Worm (Caenorhabditis elegans): Measurements from ENCODE around the gene Y69E1A.8.

Gene Y69E1A.8

DNA sequence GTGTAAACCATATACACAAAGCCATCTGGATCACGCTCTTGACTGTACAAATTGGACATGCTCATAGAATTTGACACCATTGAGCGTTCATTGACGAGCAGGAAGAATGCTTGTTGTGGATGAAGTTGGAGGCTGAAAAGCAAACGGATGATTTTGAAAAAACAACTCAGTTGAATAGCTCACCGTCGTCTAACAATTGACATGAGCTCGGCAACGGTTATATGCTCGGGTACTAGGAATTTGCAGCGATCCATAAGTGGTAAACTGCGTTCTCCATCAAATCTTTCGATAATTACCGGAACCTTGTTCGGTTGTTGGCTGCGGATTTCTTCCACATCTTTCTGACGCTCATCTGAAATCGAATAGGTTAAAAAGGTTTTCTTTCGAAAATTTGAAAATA, 31.6 kb upstream of the Y69E1A.8 start:
- TF ChIP-seq ceh-16 (tag; optimal IDR thresholded peaks at IDR 0.05) (no peak), nhr-21 (tag; optimal IDR thresholded peaks at IDR 0.05) (no peak), nhr-12 (tag; optimal IDR thresholded peaks at IDR 0.05) (no peak), fos-1 (tag; optimal IDR thresholded peaks at IDR 0.05) (no peak), ZK546.5 (tag; optimal IDR thresholded peaks at IDR 0.05) (no peak), egl-27 (tag; optimal IDR thresholded peaks at IDR 0.05) (no peak), ama-1 (optimal IDR thresholded peaks at IDR 0.05) (no peak), ceh-82 (tag; optimal IDR thresholded peaks at IDR 0.05) (no peak), lin-39 (tag; optimal IDR thresholded peaks at IDR 0.05) (no peak), unc-55 (GFP tag; optimal IDR thresholded peaks at IDR 0.05) (no peak), crh-2 (tag; optimal IDR thresholded peaks at IDR 0.05) (no peak), alr-1 (tag; optimal IDR thresholded peaks at IDR 0.05) (no peak), nhr-77 (tag; optimal IDR thresholded peaks at IDR 0.05) (no peak), peb-1 (tag; optimal IDR thresholded peaks at IDR 0.05) (no peak), skn-1 (tag; optimal IDR thresholded peaks at IDR 0.05) (no peak), snpc-4 (tag; optimal IDR thresholded peaks at IDR 0.05) (no peak)

DNA sequence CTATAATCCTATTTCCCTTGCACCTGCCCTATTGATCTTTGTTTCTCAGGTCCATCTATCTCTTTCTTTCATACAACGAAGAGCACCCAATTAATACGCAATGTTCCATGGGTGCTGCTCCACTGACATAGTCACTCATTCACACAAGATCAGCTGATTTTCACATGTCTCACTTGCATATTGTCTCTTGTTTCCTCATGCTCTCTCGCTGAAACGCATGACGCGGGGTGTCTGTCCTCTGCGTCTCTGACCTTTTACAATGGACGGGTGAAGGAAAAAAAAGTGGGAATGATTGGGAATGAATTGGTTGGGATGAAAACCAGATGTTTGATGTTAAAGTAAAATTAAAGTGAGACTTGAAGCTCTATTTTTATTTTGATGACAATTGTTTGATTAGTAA, 31.1 kb upstream of the Y69E1A.8 start:
- TF ChIP-seq blmp-1 (tag; optimal IDR thresholded peaks at IDR 0.05; ENCODE audit: insufficient read depth) (peak; percentile 52), peb-1 (tag; optimal IDR thresholded peaks at IDR 0.05) (no peak), mbf-1 (tag; optimal IDR thresholded peaks at IDR 0.05) (no peak), nhr-10 (tag; optimal IDR thresholded peaks at IDR 0.05) (no peak), lin-11 (tag; optimal IDR thresholded peaks at IDR 0.05) (peak; percentile 74), nhr-23 (tag; optimal IDR thresholded peaks at IDR 0.05) (no peak), unc-62 (GFP tag; optimal IDR thresholded peaks at IDR 0.05) (no peak), ztf-4 (tag; optimal IDR thresholded peaks at IDR 0.05) (peak; percentile 90), R02D3.7 (tag; optimal IDR thresholded peaks at IDR 0.05) (no peak), ztf-11 (tag; optimal IDR thresholded peaks at IDR 0.05) (no peak), nhr-11 (tag; optimal IDR thresholded peaks at IDR 0.05) (no peak), sem-4 (tag; optimal IDR thresholded peaks at IDR 0.05) (peak; percentile 91), skn-1 (tag; optimal IDR thresholded peaks at IDR 0.05) (peak; percentile 31), unc-39 (tag; optimal IDR thresholded peaks at IDR 0.05) (no peak), mdl-1 (tag; optimal IDR thresholded peaks at IDR 0.05) (peak in 1 of 2 experiments; percentile 86), ama-1 (optimal IDR thresholded peaks at IDR 0.05) (peak; percentile 84), ztf-1 (GFP tag; conservative IDR thresholded peaks at IDR 0.05) (no peak), sma-9 (GFP tag; optimal IDR thresholded peaks at IDR 0.05) (peak; percentile 96), sma-9 (tag; optimal IDR thresholded peaks at IDR 0.05) (no peak), aly-2 (tag; optimal IDR thresholded peaks at IDR 0.05) (no peak), C34F6.9 (tag; optimal IDR thresholded peaks at IDR 0.05) (peak; percentile 96), mab-5 (tag; optimal IDR thresholded peaks at IDR 0.05) (peak; percentile 50), dmd-4 (tag; optimal IDR thresholded peaks at IDR 0.05) (no peak), lin-39 (tag; optimal IDR thresholded peaks at IDR 0.05) (no peak), zag-1 (tag; optimal IDR thresholded peaks at IDR 0.05) (peak; percentile 60), elt-3 (tag; optimal IDR thresholded peaks at IDR 0.05) (no peak), snpc-4 (tag; optimal IDR thresholded peaks at IDR 0.05) (peak; percentile 46), nhr-6 (tag; optimal IDR thresholded peaks at IDR 0.05) (peak; percentile 82), unc-55 (GFP tag; optimal IDR thresholded peaks at IDR 0.05) (peak; percentile 34), lin-13 (GFP tag; optimal IDR thresholded peaks at IDR 0.05) (peak; percentile 77), nhr-77 (tag; optimal IDR thresholded peaks at IDR 0.05) (no peak), crh-2 (tag; optimal IDR thresholded peaks at IDR 0.05) (peak; percentile 88), fos-1 (tag; optimal IDR thresholded peaks at IDR 0.05) (peak; percentile 66), nhr-237 (tag; optimal IDR thresholded peaks at IDR 0.05) (no peak), ZK546.5 (tag; optimal IDR thresholded peaks at IDR 0.05) (no peak), lsy-2 (tag; optimal IDR thresholded peaks at IDR 0.05) (peak; percentile 39 to 93), gmeb-1 (tag; optimal IDR thresholded peaks at IDR 0.05) (peak; percentile 64), alr-1 (tag; optimal IDR thresholded peaks at IDR 0.05) (no peak), sma-3 (GFP tag; optimal IDR thresholded peaks at IDR 0.05) (peak; percentile 71), F13H6.1 (tag; optimal IDR thresholded peaks at IDR 0.05) (peak; percentile 93), egl-27 (tag; optimal IDR thresholded peaks at IDR 0.05) (peak; percentile 78), nhr-12 (tag; optimal IDR thresholded peaks at IDR 0.05) (no peak), Y55F3AM.14 (GFP tag; optimal IDR thresholded peaks at IDR 0.05) (peak; percentile 80), nhr-129 (tag; optimal IDR thresholded peaks at IDR 0.05) (peak; percentile 97), nhr-21 (tag; optimal IDR thresholded peaks at IDR 0.05) (peak; percentile 80), elt-1 (tag; optimal IDR thresholded peaks at IDR 0.05) (no peak), ceh-82 (tag; optimal IDR thresholded peaks at IDR 0.05) (no peak), ceh-16 (tag; optimal IDR thresholded peaks at IDR 0.05) (no peak), nhr-25 (tag; optimal IDR thresholded peaks at IDR 0.05) (peak; percentile 74)

Data from whole organism, L2 larva.